Fruit fly (Drosophila melanogaster) whole organism, embryonic: ENCODE measurements around the gene Zip89B.
A peak's percentile ranks its signal among the peaks of the same experiment; 100 is the strongest.

Experiments
- CG10565 ChIP-seq: fragments of 200-800 bp; sonication (Bioruptor generic); optimal IDR thresholded peaks from 3 replicates; lab custom pipeline; 2016; ENCODE audit warnings: missing biosample characterization, mild to moderate bottlenecking, missing genetic modification characterization
- CG11247 ChIP-seq: fragments of 200-800 bp; sonication (Bioruptor generic); IDR thresholded peaks from 2 replicates; pipeline ENCODE4 v1.3.6; 2022; ENCODE audit warnings: missing biosample characterization, missing genetic modification characterization
- CG12769 ChIP-seq: fragments of 200-800 bp; sonication (Bioruptor generic); optimal IDR thresholded peaks from 2 replicates; lab custom pipeline; 2019; ENCODE audit warnings: missing biosample characterization, mild to moderate bottlenecking, missing genetic modification characterization, moderate library complexity
- CG12942 ChIP-seq: fragments of 200-800 bp; sonication (Bioruptor generic); optimal IDR thresholded peaks from 3 replicates; lab custom pipeline; 2016; ENCODE audit warnings: missing biosample characterization, missing genetic modification characterization
- CG13123 ChIP-seq: fragments of 200-800 bp; sonication (Bioruptor generic); optimal IDR thresholded peaks from 2 replicates; lab custom pipeline; 2016; ENCODE audit warnings: missing biosample characterization, missing genetic modification characterization
- CG13894 ChIP-seq: fragments of 200-800 bp; sonication (Bioruptor generic); optimal IDR thresholded peaks from 3 replicates; lab custom pipeline; 2018; ENCODE audit warnings: missing biosample characterization, mild to moderate bottlenecking, missing genetic modification characterization, moderate library complexity
- CG16779 ChIP-seq: fragments of 200-800 bp; sonication (Bioruptor generic); IDR thresholded peaks from 2 replicates; pipeline ENCODE4 v1.3.6; 2022; ENCODE audit warnings: missing biosample characterization, missing genetic modification characterization
- CG17359 ChIP-seq: fragments of 200-800 bp; sonication (Bioruptor generic); optimal IDR thresholded peaks from 3 replicates; lab custom pipeline; 2018; ENCODE audit warnings: missing biosample characterization, mild to moderate bottlenecking, missing genetic modification characterization, moderate library complexity
- CG2129 ChIP-seq: fragments of 200-800 bp; sonication (Bioruptor generic); IDR thresholded peaks from 2 replicates; pipeline ENCODE4 v1.3.6; 2022; ENCODE audit warnings: missing biosample characterization, missing genetic modification characterization; ENCODE audit not compliant: partially characterized antibody
- CG2712 ChIP-seq: fragments of 200-800 bp; optimal IDR thresholded peaks from 3 replicates; lab custom pipeline; 2019; ENCODE audit warnings: missing biosample characterization, mild to moderate bottlenecking, missing genetic modification characterization, moderate library complexity
- CG3281 ChIP-seq: fragments of 200-800 bp; sonication (Bioruptor generic); optimal IDR thresholded peaks from 3 replicates; lab custom pipeline; 2017; ENCODE audit warnings: missing biosample characterization, mild to moderate bottlenecking, missing genetic modification characterization
- CG5245 ChIP-seq: fragments of 200-800 bp; sonication (Bioruptor generic); optimal IDR thresholded peaks from 3 replicates; lab custom pipeline; 2016; ENCODE audit warnings: missing biosample characterization, missing genetic modification characterization
- CG6683 ChIP-seq: fragments of 200-800 bp; sonication (Bioruptor generic); optimal IDR thresholded peaks from 2 replicates; lab custom pipeline; 2017; ENCODE audit warnings: missing biosample characterization, mild to moderate bottlenecking, missing genetic modification characterization, missing genetic modification reagents
- CG6689 ChIP-seq: fragments of 200-800 bp; sonication (Bioruptor generic); IDR thresholded peaks from 2 replicates; pipeline ENCODE4 v1.3.6; 2022; ENCODE audit warnings: missing biosample characterization, missing genetic modification characterization
- CG8944 ChIP-seq: fragments of 200-800 bp; sonication (Bioruptor generic); optimal IDR thresholded peaks from 3 replicates; lab custom pipeline; 2016; ENCODE audit warnings: missing biosample characterization, missing genetic modification characterization
- CG9727 ChIP-seq: fragments of 200-800 bp; sonication (Bioruptor generic); optimal IDR thresholded peaks from 3 replicates; lab custom pipeline; 2017; ENCODE audit warnings: missing biosample characterization, mild to moderate bottlenecking, missing genetic modification characterization
- CG9797 ChIP-seq: fragments of 200-800 bp; sonication (Bioruptor generic); optimal IDR thresholded peaks from 3 replicates; lab custom pipeline; 2018; ENCODE audit warnings: missing biosample characterization, mild to moderate bottlenecking, missing genetic modification characterization
- Chrac-16 ChIP-seq: fragments of 200-800 bp; sonication (Bioruptor generic); optimal IDR thresholded peaks from 3 replicates; lab custom pipeline; 2016; ENCODE audit warnings: missing biosample characterization, missing genetic modification characterization
- CoRest ChIP-seq: fragments of 200-800 bp; sonication (Bioruptor generic); optimal IDR thresholded peaks from 3 replicates; lab custom pipeline; 2018; ENCODE audit warnings: missing biosample characterization, mild to moderate bottlenecking, missing genetic modification characterization, moderate library complexity
- CrebB ChIP-seq: fragments of 200-800 bp; sonication (Bioruptor generic); optimal IDR thresholded peaks from 3 replicates; lab custom pipeline; 2018; ENCODE audit warnings: missing biosample characterization, mild to moderate bottlenecking, missing genetic modification characterization
- D19B ChIP-seq: fragments of 200-800 bp; sonication (Bioruptor generic); optimal IDR thresholded peaks from 2 replicates; lab custom pipeline; 2017; ENCODE audit warnings: missing biosample characterization, mild to moderate bottlenecking, missing genetic modification characterization
- Ets65A ChIP-seq: fragments of 200-800 bp; sonication (Bioruptor generic); peaks from one replicate; lab custom pipeline; 2016; ENCODE audit warnings: missing biosample characterization, missing genetic modification characterization
- Fer3 ChIP-seq: fragments of 200-800 bp; sonication (Bioruptor generic); optimal IDR thresholded peaks from 2 replicates; lab custom pipeline; 2018; ENCODE audit warnings: missing biosample characterization, mild to moderate bottlenecking, missing genetic modification characterization, moderate library complexity
- Hey ChIP-seq: fragments of 200-800 bp; sonication (Bioruptor generic); optimal IDR thresholded peaks from 3 replicates; lab custom pipeline; 2018; ENCODE audit warnings: missing biosample characterization, mild to moderate bottlenecking, missing genetic modification characterization
- Hr78 ChIP-seq, 2 experiments: fragments of 200-800 bp in 1 of 2; fragments of >200 bp in 1 of 2; sonication (Bioruptor generic) in 1 of 2; optimal IDR thresholded peaks; 2 replicates each; lab custom pipeline; 2017 to 2019; ENCODE audit warnings: missing biosample characterization in 2 of 2, missing genetic modification characterization in 2 of 2, mild to moderate bottlenecking in 1 of 2, moderate library complexity in 1 of 2
- Jarid2 ChIP-seq: fragments of 200-800 bp; sonication (Bioruptor generic); optimal IDR thresholded peaks from 3 replicates; lab custom pipeline; 2017; ENCODE audit warnings: mild to moderate bottlenecking, missing biosample characterization, missing genetic modification reagents, missing genetic modification characterization
- MBD-R2 ChIP-seq: fragments of 200-800 bp; sonication (Bioruptor generic); IDR thresholded peaks from 2 replicates; pipeline ENCODE4 v1.3.6; 2022; ENCODE audit warnings: missing biosample characterization, missing genetic modification characterization
- Mrtf ChIP-seq: fragments of 200-800 bp; sonication (Bioruptor generic); IDR thresholded peaks from 3 replicates; pipeline ENCODE4 v1.3.6; 2022; ENCODE audit warnings: missing biosample characterization, missing genetic modification characterization
- NfI ChIP-seq: fragments of 200-800 bp; sonication (Bioruptor generic); optimal IDR thresholded peaks from 3 replicates; lab custom pipeline; 2018; ENCODE audit warnings: missing biosample characterization, mild to moderate bottlenecking, missing genetic modification characterization, moderate library complexity
- abd-A ChIP-seq: fragments of 200-800 bp; sonication (Bioruptor generic); optimal IDR thresholded peaks from 3 replicates; lab custom pipeline; 2019; ENCODE audit warnings: missing biosample characterization, mild to moderate bottlenecking, missing genetic modification characterization, moderate library complexity
- ash1 ChIP-seq: fragments of 200-800 bp; sonication (Bioruptor generic); optimal IDR thresholded peaks from 2 replicates; lab custom pipeline; 2018; ENCODE audit warnings: missing biosample characterization, mild to moderate bottlenecking, missing genetic modification characterization
- caup ChIP-seq: fragments of 200-800 bp; sonication (Bioruptor generic); optimal IDR thresholded peaks from 3 replicates; lab custom pipeline; 2017; ENCODE audit warnings: missing biosample characterization, mild to moderate bottlenecking, missing genetic modification characterization, moderate library complexity; ENCODE audit not compliant: severe bottlenecking
- dan ChIP-seq: fragments of 200-800 bp; sonication (Bioruptor generic); IDR thresholded peaks from 2 replicates; pipeline ENCODE4 v1.3.6; 2022; ENCODE audit warnings: missing biosample characterization, missing genetic modification characterization
- dysf ChIP-seq: fragments of 200-800 bp; sonication (Bioruptor generic); IDR thresholded peaks from 3 replicates; pipeline ENCODE4 v1.3.6; 2022; ENCODE audit warnings: missing biosample characterization, missing genetic modification characterization
- ftz-f1 ChIP-seq: fragments of 200-800 bp; sonication (Bioruptor generic); optimal IDR thresholded peaks from 2 replicates; lab custom pipeline; 2016; ENCODE audit warnings: missing biosample characterization, missing genetic modification characterization
- gem ChIP-seq: fragments of 200-800 bp; sonication (Bioruptor generic); optimal IDR thresholded peaks from 2 replicates; lab custom pipeline; 2019; ENCODE audit warnings: missing biosample characterization, mild to moderate bottlenecking, missing genetic modification characterization, moderate library complexity
- gro ChIP-seq: fragments of 200-800 bp; sonication (Bioruptor generic); optimal IDR thresholded peaks from 2 replicates; lab custom pipeline; 2016; ENCODE audit warnings: missing biosample characterization, missing genetic modification characterization
- hkb ChIP-seq, 2 experiments: fragments of 200-800 bp in 1 of 2; fragments of >200 bp in 1 of 2; sonication (Bioruptor generic) in 1 of 2; IDR thresholded peaks in 1 of 2; optimal IDR thresholded peaks in 1 of 2; 2 replicates each; pipeline versions ENCODE4 v1.3.6 to Lab custom; 2017 to 2022; ENCODE audit warnings: missing biosample characterization in 1 of 2, missing genetic modification characterization in 1 of 2
- kah ChIP-seq: fragments of 200-800 bp; sonication (Bioruptor generic); optimal IDR thresholded peaks from 2 replicates; lab custom pipeline; 2018; ENCODE audit warnings: missing biosample characterization, mild to moderate bottlenecking, missing genetic modification characterization
- klu ChIP-seq: fragments of 200-800 bp; sonication (Bioruptor generic); IDR thresholded peaks from 2 replicates; pipeline ENCODE4 v1.3.6; 2022; ENCODE audit warnings: missing biosample characterization, missing genetic modification characterization
- lab ChIP-seq: fragments of 200-800 bp; sonication (Bioruptor generic); optimal IDR thresholded peaks from 3 replicates; lab custom pipeline; 2017; ENCODE audit warnings: missing biosample characterization, missing genetic modification characterization, mild to moderate bottlenecking, moderate library complexity, missing genetic modification reagents
- mam ChIP-seq: fragments of 200-800 bp; sonication (Bioruptor generic); optimal IDR thresholded peaks from 3 replicates; lab custom pipeline; 2016; ENCODE audit warnings: missing biosample characterization, missing genetic modification characterization
- mld ChIP-seq: fragments of 200-800 bp; sonication (Bioruptor generic); IDR thresholded peaks from 3 replicates; pipeline ENCODE4 v1.3.6; 2022; ENCODE audit warnings: missing biosample characterization, missing genetic modification characterization; ENCODE audit not compliant: partially characterized antibody
- nau ChIP-seq: fragments of 200-800 bp; sonication (Bioruptor generic); optimal IDR thresholded peaks from 3 replicates; lab custom pipeline; 2017; ENCODE audit warnings: missing biosample characterization, mild to moderate bottlenecking, missing genetic modification characterization, missing genetic modification reagents
- so ChIP-seq: fragments of 200-800 bp; sonication (Bioruptor generic); IDR thresholded peaks from 3 replicates; pipeline ENCODE4 v1.3.6; 2022; ENCODE audit warnings: missing biosample characterization, missing genetic modification characterization
- tgo ChIP-seq: fragments of 200-800 bp; sonication (Bioruptor generic); IDR thresholded peaks from 3 replicates; pipeline ENCODE4 v1.3.6; 2022; ENCODE audit warnings: missing biosample characterization, missing genetic modification characterization
- tio ChIP-seq: fragments of 200-800 bp; sonication (Bioruptor generic); optimal IDR thresholded peaks from 2 replicates; lab custom pipeline; 2017; ENCODE audit warnings: missing biosample characterization, missing genetic modification characterization, inconsistent platforms
- wek ChIP-seq: fragments of 200-800 bp; sonication (Bioruptor generic); optimal IDR thresholded peaks from 3 replicates; lab custom pipeline; 2018; ENCODE audit warnings: missing biosample characterization, mild to moderate bottlenecking, missing genetic modification characterization, moderate library complexity

The Zip89B gene

DNA sequence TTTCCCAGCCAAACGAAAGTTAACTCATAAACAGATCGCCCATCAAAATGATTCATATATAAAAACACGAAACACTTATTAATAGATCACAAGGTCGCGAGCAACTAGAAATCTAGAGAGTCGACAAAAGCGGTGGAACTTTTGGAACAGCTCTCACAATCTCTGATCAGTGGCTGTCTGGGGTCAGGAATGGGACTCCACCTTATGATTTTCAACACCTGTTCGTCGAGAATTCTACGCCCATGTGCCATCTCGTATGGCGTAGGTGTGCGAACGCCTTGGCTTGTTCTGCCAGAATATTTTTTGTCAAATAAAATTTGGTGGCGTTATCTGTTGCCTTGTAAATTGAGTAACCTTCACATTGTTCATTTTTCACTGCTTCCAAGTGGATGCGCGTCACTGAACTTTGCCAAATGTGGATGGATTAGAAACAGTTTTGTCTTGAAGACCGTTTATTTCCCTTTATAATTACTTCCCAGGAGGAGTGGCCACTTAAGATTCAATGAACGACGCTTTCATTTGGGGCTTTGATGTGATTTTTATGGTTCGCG is 49.9 kb downstream of the Zip89B start (continued):
- TF ChIP-seq Fer3 (tag; lab: Kevin White, UChicago) (peak; percentile 62), CG13123 (GFP tag; lab: Kevin White, UChicago) (no peak), ash1 (GFP tag; lab: Kevin White, UChicago) (peak; percentile 5), so (no peak), dan (no peak), CG10565 (GFP tag; lab: Kevin White, UChicago) (no peak), dysf (peak; percentile 63), CG12769 (tag; lab: Kevin White, UChicago) (peak; percentile 90), CG13894 (tag; lab: Kevin White, UChicago) (peak; percentile 80), CG9797 (GFP tag; lab: Kevin White, UChicago) (no peak), wek (GFP tag; lab: Kevin White, UChicago) (no peak), MBD-R2 (peak; percentile 43; the same call in 1 of the 2 replicates), mam (GFP tag; lab: Kevin White, UChicago) (peak; percentile 70), CG6689 (0 out of 2 replicates have a peak, but pooled peaks have one; percentile 33), ftz-f1 (GFP tag; lab: Kevin White, UChicago) (peak; percentile 95), CG2712 (tag; lab: Kevin White, UChicago) (no peak), tio (no peak), CoRest (tag; lab: Kevin White, UChicago) (no peak), Ets65A (GFP tag; lab: Kevin White, UChicago) (peak; percentile 91), CG12942 (GFP tag; lab: Kevin White, UChicago) (peak; percentile 8), klu (GFP tag; lab: Robert Waterston, UW) (0 out of 2 replicates have a peak, but pooled peaks have one; percentile 41), CG16779 (GFP tag; lab: Robert Waterston, UW) (0 out of 2 replicates have a peak, but pooled peaks have one; percentile 14), NfI (peak; percentile 71), gro (peak; percentile 69), caup (GFP tag; lab: Kevin White, UChicago) (peak; percentile 66), CG8944 (GFP tag; lab: Kevin White, UChicago) (peak; percentile 26), mld (GFP tag; lab: Robert Waterston, UW) (no peak), Mrtf (GFP tag; lab: Robert Waterston, UW) (no peak; the same call in 2 of the 3 replicates), CG5245 (no peak), gem (tag; lab: Kevin White, UChicago) (peak; percentile 40), Chrac-16 (GFP tag; lab: Kevin White, UChicago) (no peak), nau (GFP tag; lab: Kevin White, UChicago) (peak; percentile 47), Jarid2 (GFP tag; lab: Kevin White, UChicago) (no peak), CG17359 (tag; lab: Kevin White, UChicago) (peak; percentile 33), hkb (optimal IDR thresholded peaks at IDR 0.05; lab: Kevin White, UChicago) (no peak), hkb (GFP tag; IDR thresholded peaks at IDR 0.05; lab: Robert Waterston, UW) (peak; percentile 35; the same call in 1 of the 2 replicates), D19B (GFP tag; lab: Kevin White, UChicago) (no peak), Hr78 (GFP tag; optimal IDR thresholded peaks at IDR 0.05; lab: Kevin White, UChicago) (peak in 1 of 2 experiments; percentile 5), CG11247 (GFP tag; lab: Robert Waterston, UW) (peak; percentile 53; the same call in 1 of the 2 replicates), CG3281 (peak; percentile 65), abd-A (tag; lab: Kevin White, UChicago) (peak; percentile 68), CG6683 (GFP tag; lab: Kevin White, UChicago) (no peak), CG2129 (GFP tag; lab: Robert Waterston, UW) (no peak), CrebB (tag; lab: Kevin White, UChicago) (no peak), kah (GFP tag; lab: Kevin White, UChicago) (peak; percentile 35), tgo (peak; percentile 30; the same call in 1 of the 3 replicates), CG9727 (no peak), lab (GFP tag; lab: Kevin White, UChicago) (peak; percentile 73), Hey (tag; lab: Kevin White, UChicago) (no peak)
